Worm (Caenorhabditis elegans) whole organism, young adult: ENCODE data around the gene M04D8.5.
A peak's percentile ranks its signal among the peaks of the same experiment; 100 is the strongest.
"Not testable (repeated sequence)": the region's sequence is repeated elsewhere in the genome, so short reads cannot be mapped to it uniquely, and the experiment has no call there.

Experiments
- B0035.1 ChIP-seq: sonication (generic microtip); optimal IDR thresholded peaks from 2 replicates; lab custom pipeline; 2016; ENCODE audit warnings: missing genetic modification characterization, mild to moderate bottlenecking, missing compliant biosample characterization, missing genotype, missing genetic modification reagents
- B0261.1 ChIP-seq: sonication (generic microtip); optimal IDR thresholded peaks from 2 replicates; lab custom pipeline; 2016; ENCODE audit warnings: mild to moderate bottlenecking, missing genetic modification characterization, moderate library complexity, missing compliant biosample characterization
- C06A6.2 ChIP-seq: fragments of 200-800 bp; sonication (Bioruptor generic); conservative IDR thresholded peaks from 2 replicates; pipeline ENCODE4 v1.3.6; 2022; ENCODE audit warnings: missing genetic modification characterization, missing compliant biosample characterization
- F37B4.10 ChIP-seq: fragments of 200-800 bp; sonication (Bioruptor generic); IDR thresholded peaks from 2 replicates; pipeline ENCODE4 v1.3.6; 2022; ENCODE audit warnings: missing genetic modification characterization, missing compliant biosample characterization
- F39B2.1 ChIP-seq: fragments of 200-800 bp; sonication (Bioruptor generic); IDR thresholded peaks from 2 replicates; pipeline ENCODE4 v1.3.6; 2022; ENCODE audit warnings: missing genetic modification reagents, missing genetic modification characterization, missing compliant biosample characterization
- F49E8.2 ChIP-seq: sonication (generic microtip); optimal IDR thresholded peaks from 3 replicates; lab custom pipeline; 2017; ENCODE audit warnings: missing genetic modification characterization, mild to moderate bottlenecking, missing compliant biosample characterization, antibody characterized with exemption, moderate library complexity; ENCODE audit not compliant: insufficient read depth
- F55B11.4 ChIP-seq: sonication (generic microtip); optimal IDR thresholded peaks from 2 replicates; lab custom pipeline; 2016; ENCODE audit warnings: missing compliant biosample characterization, missing genetic modification characterization, borderline replicate concordance; ENCODE audit not compliant: insufficient read depth
- F57C9.4 ChIP-seq: sonication (generic microtip); optimal IDR thresholded peaks from 2 replicates; lab custom pipeline; 2017; ENCODE audit warnings: mild to moderate bottlenecking, missing genetic modification characterization, missing compliant biosample characterization
- Y79H2A.3 ChIP-seq: fragments of 200-800 bp; sonication (Bioruptor generic); conservative IDR thresholded peaks from 2 replicates; pipeline ENCODE4 v1.3.6; 2022; ENCODE audit warnings: missing genetic modification reagents, missing genetic modification characterization, missing compliant biosample characterization
- atf-7 ChIP-seq: sonication (generic microtip); optimal IDR thresholded peaks from 2 replicates; lab custom pipeline; 2017; ENCODE audit warnings: mild to moderate bottlenecking, missing genetic modification characterization, missing compliant biosample characterization
- ccch-3 ChIP-seq: fragments of 200-800 bp; sonication (Bioruptor generic); optimal IDR thresholded peaks from 2 replicates; lab custom pipeline; 2018; ENCODE audit warnings: mild to moderate bottlenecking, missing genetic modification characterization, missing compliant biosample characterization
- cebp-2 ChIP-seq: fragments of 200-800 bp; sonication (Bioruptor generic); IDR thresholded peaks from 2 replicates; pipeline ENCODE4 v1.3.6; 2022; ENCODE audit warnings: missing genetic modification characterization, missing compliant biosample characterization
- ceh-58 ChIP-seq: fragments of 200-800 bp; sonication (Bioruptor generic); IDR thresholded peaks from 2 replicates; pipeline ENCODE4 v1.3.6; 2022; ENCODE audit warnings: missing genetic modification characterization, missing compliant biosample characterization
- die-1 ChIP-seq: sonication (generic microtip); optimal IDR thresholded peaks from 2 replicates; lab custom pipeline; 2016; ENCODE audit warnings: missing genotype, mild to moderate bottlenecking, missing genetic modification characterization, missing compliant biosample characterization
- egl-18 ChIP-seq: fragments of 200-800 bp; sonication (Bioruptor generic); IDR thresholded peaks from 2 replicates; pipeline ENCODE4 v1.3.6; 2022; ENCODE audit warnings: missing genetic modification reagents, missing genetic modification characterization, missing compliant biosample characterization
- fkh-3 ChIP-seq: sonication (generic microtip); optimal IDR thresholded peaks from 2 replicates; lab custom pipeline; 2016; ENCODE audit warnings: mild to moderate bottlenecking, missing genetic modification characterization, missing compliant biosample characterization
- let-526 ChIP-seq: fragments of 200-800 bp; sonication (Bioruptor generic); IDR thresholded peaks from 2 replicates; pipeline ENCODE4 v1.3.6; 2022; ENCODE audit warnings: missing genetic modification reagents, missing genetic modification characterization, missing compliant biosample characterization
- let-607 ChIP-seq, 2 experiments: fragments of 200-800 bp in 1 of 2; sonication (Bioruptor generic) in 1 of 2; sonication (generic microtip) in 1 of 2; optimal IDR thresholded peaks; 2 replicates each; lab custom pipeline; 2016 to 2018; ENCODE audit warnings: mild to moderate bottlenecking in 2 of 2, missing compliant biosample characterization in 2 of 2, missing genetic modification characterization in 2 of 2, moderate library complexity in 2 of 2, missing genotype in 1 of 2
- lin-26 ChIP-seq: fragments of 200-800 bp; sonication (Bioruptor generic); IDR thresholded peaks from 2 replicates; pipeline ENCODE4 v1.3.6; 2022; ENCODE audit warnings: missing genetic modification reagents, missing genetic modification characterization, missing compliant biosample characterization
- lin-35 ChIP-seq, 3 experiments: fragments of 150-350 bp in 2 of 3; sonication (generic microtip) in 1 of 3; optimal IDR thresholded peaks; 2 replicates each; lab custom pipeline; 2014 to 2018; ENCODE audit warnings: missing biosample characterization in 3 of 3, missing genetic modification characterization in 3 of 3, missing genetic modification reagents in 3 of 3
- lin-54 ChIP-seq: fragments of 200-800 bp; sonication (Bioruptor generic); optimal IDR thresholded peaks from 2 replicates; lab custom pipeline; 2018; ENCODE audit warnings: mild to moderate bottlenecking, missing genetic modification characterization, missing compliant biosample characterization
- madf-10 ChIP-seq: sonication (generic microtip); optimal IDR thresholded peaks from 2 replicates; lab custom pipeline; 2016; ENCODE audit warnings: mild to moderate bottlenecking, missing genetic modification characterization, missing compliant biosample characterization
- madf-8 ChIP-seq: fragments of 200-800 bp; sonication (Bioruptor generic); conservative IDR thresholded peaks from 2 replicates; pipeline ENCODE4 v1.3.6; 2022; ENCODE audit warnings: missing genetic modification reagents, missing genetic modification characterization, missing compliant biosample characterization
- mxl-1 ChIP-seq: sonication (generic microtip); optimal IDR thresholded peaks from 2 replicates; lab custom pipeline; 2016; ENCODE audit warnings: missing genetic modification characterization, missing compliant biosample characterization
- nfya-2 ChIP-seq: fragments of 200-800 bp; sonication (Bioruptor generic); IDR thresholded peaks from 2 replicates; pipeline ENCODE4 v1.3.6; 2022; ENCODE audit warnings: missing genetic modification reagents, missing genetic modification characterization, missing compliant biosample characterization
- nfyb-1 ChIP-seq: fragments of 200-800 bp; sonication (Bioruptor generic); IDR thresholded peaks from 2 replicates; pipeline ENCODE4 v1.3.6; 2022; ENCODE audit warnings: missing genetic modification reagents, missing genetic modification characterization, missing compliant biosample characterization
- nhr-179 ChIP-seq: sonication (generic microtip); optimal IDR thresholded peaks from 2 replicates; lab custom pipeline; 2016; ENCODE audit warnings: mild to moderate bottlenecking, missing genetic modification characterization, missing compliant biosample characterization
- nhr-80 ChIP-seq: sonication (generic microtip); optimal IDR thresholded peaks from 2 replicates; lab custom pipeline; 2016; ENCODE audit warnings: missing genetic modification characterization, missing compliant biosample characterization
- repo-1 ChIP-seq: sonication (generic microtip); optimal IDR thresholded peaks from 2 replicates; lab custom pipeline; 2017; ENCODE audit warnings: mild to moderate bottlenecking, missing genetic modification characterization, missing compliant biosample characterization
- snpc-1.1 ChIP-seq: sonication (generic microtip); optimal IDR thresholded peaks from 2 replicates; lab custom pipeline; 2017; ENCODE audit warnings: missing genetic modification characterization, mild to moderate bottlenecking, missing compliant biosample characterization, antibody characterized with exemption, moderate library complexity, missing genotype, missing genetic modification reagents; ENCODE audit not compliant: insufficient read depth
- snpc-1.3 ChIP-seq: sonication (generic microtip); optimal IDR thresholded peaks from 2 replicates; lab custom pipeline; 2017; ENCODE audit warnings: missing genetic modification characterization, mild to moderate bottlenecking, missing compliant biosample characterization, antibody characterized with exemption, moderate library complexity, missing genotype, missing genetic modification reagents; ENCODE audit not compliant: insufficient read depth
- tlf-1 ChIP-seq: fragments of 200-800 bp; sonication (Bioruptor generic); optimal IDR thresholded peaks from 2 replicates; lab custom pipeline; 2018; ENCODE audit warnings: mild to moderate bottlenecking, missing genetic modification characterization, missing compliant biosample characterization
- unc-130 ChIP-seq: sonication (generic microtip); optimal IDR thresholded peaks from 2 replicates; lab custom pipeline; 2016; ENCODE audit warnings: missing genetic modification reagents, missing genetic modification characterization, missing compliant biosample characterization
- zim-3 ChIP-seq: sonication (generic microtip); optimal IDR thresholded peaks from 2 replicates; lab custom pipeline; 2017; ENCODE audit warnings: mild to moderate bottlenecking, missing genetic modification characterization, moderate library complexity, missing compliant biosample characterization
- ztf-28 ChIP-seq: fragments of 200-800 bp; sonication (Bioruptor generic); IDR thresholded peaks from 2 replicates; pipeline ENCODE4 v1.3.6; 2022; ENCODE audit warnings: missing genetic modification reagents, missing genetic modification characterization, missing compliant biosample characterization
- ztf-3 ChIP-seq: fragments of 200-800 bp; sonication (Bioruptor generic); optimal IDR thresholded peaks from 2 replicates; lab custom pipeline; 2018; ENCODE audit warnings: mild to moderate bottlenecking, missing genetic modification characterization, missing compliant biosample characterization

The M04D8.5 gene

DNA sequence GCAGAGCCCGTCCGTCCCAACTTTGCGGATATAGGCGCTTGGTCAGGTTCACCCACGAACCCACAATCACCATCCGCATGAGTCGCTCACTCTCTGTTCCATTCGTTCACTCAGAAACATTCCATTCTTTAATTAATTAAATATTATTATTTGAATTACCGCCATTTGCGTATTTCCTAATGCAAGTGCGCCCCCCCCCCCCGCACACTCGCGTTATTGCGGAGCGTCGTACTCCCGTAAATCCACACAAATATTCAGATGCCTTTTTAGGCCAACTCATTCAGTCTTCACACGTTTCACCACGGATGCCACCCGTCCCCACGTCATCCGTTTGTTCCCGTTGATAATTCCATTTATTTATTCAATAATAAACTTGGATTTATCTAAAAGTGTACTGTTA is 17.2 kb upstream of the M04D8.5 start, which contains the start of gene T16G12.3:
Gene T16G12.3 (plus strand): TSS at position 301 of the 400 bp plus-strand sequence.
- not testable (repeated sequence) for TF ChIP-seq lin-26 (GFP tag; lab: Robert Waterston, UW); madf-10 (tag; lab: Kevin White, UChicago); B0035.1 (tag; lab: Kevin White, UChicago)
- TF ChIP-seq, all 124 proteins: peak for 0; not testable (repeated sequence) for 124

DNA sequence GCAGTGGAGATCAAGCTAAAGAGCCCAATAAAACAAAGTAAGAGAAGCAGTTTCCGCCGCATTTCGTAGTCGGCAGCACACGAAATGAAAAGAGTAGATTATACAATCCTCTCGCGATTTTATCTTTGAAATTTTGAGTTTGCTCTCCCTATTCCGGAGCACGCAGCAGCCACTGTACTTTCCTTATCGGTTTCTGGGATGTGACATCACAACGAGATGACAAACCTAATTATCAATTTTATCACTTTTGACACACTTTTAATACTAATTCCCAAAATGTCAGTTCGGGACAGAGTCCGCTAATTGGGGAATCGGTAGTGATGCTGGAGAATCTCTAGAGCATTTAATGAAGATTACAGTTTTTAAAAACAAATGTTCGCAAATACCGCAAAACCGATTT is 16.6 kb upstream of the M04D8.5 start, which contains the start of gene T16G12.1:
Gene T16G12.1 (minus strand): TSS at position 176 of the 400 bp plus-strand sequence.
- TF ChIP-seq nhr-80 (tag; lab: Kevin White, UChicago) (peak; percentile 68), tlf-1 (no peak), atf-7 (tag; lab: Kevin White, UChicago) (no peak)

DNA sequence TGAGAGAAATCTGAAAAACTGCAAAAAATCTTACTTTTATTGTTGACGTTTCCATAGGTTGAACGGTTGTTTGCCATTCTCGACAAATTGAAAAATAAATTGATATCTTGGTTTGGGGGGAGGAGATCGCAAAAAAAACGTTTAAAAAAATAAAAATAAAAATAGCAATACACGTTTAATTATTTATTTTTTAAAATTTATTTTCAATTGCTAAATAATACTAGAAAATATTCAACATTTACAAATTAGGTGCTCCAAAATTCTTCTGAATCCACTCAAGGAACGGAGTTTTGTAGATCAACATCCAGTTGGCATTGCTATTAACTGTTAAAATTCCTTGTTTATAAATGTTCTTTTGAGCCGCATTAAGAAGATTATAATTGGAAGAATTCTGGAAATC is 6.9 kb upstream of the M04D8.5 start, which contains the start of gene T16G12.7:
Gene T16G12.7 (minus strand): TSS at position 101 of the 400 bp plus-strand sequence.
- TF ChIP-seq lin-54 (no peak), cebp-2 (GFP tag; lab: Robert Waterston, UW) (no peak), C06A6.2 (GFP tag; lab: Robert Waterston, UW) (no peak), F37B4.10 (GFP tag; lab: Robert Waterston, UW) (no peak), Y79H2A.3 (GFP tag; lab: Robert Waterston, UW) (no peak), ccch-3 (no peak), ceh-58 (GFP tag; lab: Robert Waterston, UW) (no peak), nfya-2 (GFP tag; lab: Robert Waterston, UW) (no peak), ztf-3 (GFP tag; lab: Kevin White, UChicago) (no peak), F39B2.1 (no peak), snpc-1.1 (no peak), ztf-28 (no peak), repo-1 (no peak), fkh-3 (tag; lab: Kevin White, UChicago) (no peak), lin-35 (GFP tag; optimal IDR thresholded peaks at IDR 0.05; lab: Kevin White, UChicago) (no peak), F55B11.4 (tag; lab: Kevin White, UChicago) (no peak), zim-3 (tag; lab: Kevin White, UChicago) (no peak)

DNA sequence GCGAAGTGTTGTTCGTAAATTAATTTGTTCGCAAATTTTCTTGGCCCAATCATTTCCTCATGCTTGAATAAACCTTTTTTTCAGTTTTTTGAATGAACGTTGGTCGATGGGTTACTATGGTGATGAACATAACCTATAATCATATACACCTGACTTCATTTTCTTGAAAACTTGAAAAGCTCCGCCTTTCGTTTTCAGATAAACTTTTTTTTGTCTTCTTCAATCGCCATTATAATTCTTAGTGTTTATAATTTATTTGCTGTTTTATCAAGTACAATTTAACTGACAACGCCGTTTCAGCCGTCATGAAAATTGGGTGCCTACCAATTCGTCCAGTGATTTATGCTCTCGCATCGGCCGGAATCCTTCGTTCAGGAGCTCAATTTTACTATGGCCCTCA is 4.0 kb upstream of the M04D8.5 start, which contains the start of gene M04D8.7:
Gene M04D8.7 (plus strand): TSS at position 301 of the 400 bp plus-strand sequence.
- TF ChIP-seq snpc-1.3 (tag; lab: Kevin White, UChicago) (no peak), F57C9.4 (tag; lab: Kevin White, UChicago) (no peak), mxl-1 (tag; lab: Kevin White, UChicago) (no peak), let-607 (tag; optimal IDR thresholded peaks at IDR 0.05; lab: Kevin White, UChicago) (no peak), lin-35 (GFP tag; optimal IDR thresholded peaks at IDR 0.05; lab: Kevin White, UChicago) (no peak), nfyb-1 (GFP tag; lab: Robert Waterston, UW) (no peak), nhr-179 (tag; lab: Kevin White, UChicago) (no peak), unc-130 (GFP tag; lab: Kevin White, UChicago) (no peak), madf-8 (GFP tag; lab: Robert Waterston, UW) (no peak)

DNA sequence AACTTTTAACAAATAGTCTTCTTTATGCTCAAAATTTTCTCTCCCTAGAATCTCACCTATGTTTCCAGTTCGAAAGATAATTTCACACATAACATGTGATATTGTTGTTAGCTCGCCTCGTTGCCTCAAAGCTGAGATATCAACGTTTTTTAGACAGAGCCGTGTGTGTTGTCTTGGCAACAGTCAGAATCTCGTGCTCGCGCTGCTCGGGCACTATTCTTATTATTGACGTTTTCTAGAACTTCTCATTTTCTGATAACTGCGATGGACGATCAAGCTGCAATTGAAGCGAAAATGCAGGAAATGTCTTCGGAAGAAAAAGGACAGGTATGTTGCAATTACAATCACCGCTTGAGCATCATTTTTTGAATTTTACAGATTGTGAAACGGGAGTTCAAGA is 2.7 kb upstream of the M04D8.5 start, which contains the start of gene xbx-3:
Gene xbx-3 (plus strand): TSS at position 163 of the 400 bp plus-strand sequence.
- TF ChIP-seq egl-18 (GFP tag; lab: Robert Waterston, UW) = no peak
- TF ChIP-seq F49E8.2 = no peak
- TF ChIP-seq B0261.1 (tag; lab: Kevin White, UChicago) = no peak
- TF ChIP-seq die-1 = no peak
- no peak for TF ChIP-seq let-526
